Fruit fly (Drosophila melanogaster) ovary, adult (tissue): ENCODE results near the gene Der-1.
A peak's percentile ranks its signal among the peaks of the same experiment; 100 is the strongest.

Experiments used
- CG17801 ChIP-seq: fragments of 200-800 bp; optimal IDR thresholded peaks from 2 replicates; lab custom pipeline; 2019; ENCODE audit warnings: missing biosample characterization, mild to moderate bottlenecking, missing genetic modification characterization, moderate library complexity; ENCODE audit not compliant: partially characterized antibody

Gene Der-1

DNA sequence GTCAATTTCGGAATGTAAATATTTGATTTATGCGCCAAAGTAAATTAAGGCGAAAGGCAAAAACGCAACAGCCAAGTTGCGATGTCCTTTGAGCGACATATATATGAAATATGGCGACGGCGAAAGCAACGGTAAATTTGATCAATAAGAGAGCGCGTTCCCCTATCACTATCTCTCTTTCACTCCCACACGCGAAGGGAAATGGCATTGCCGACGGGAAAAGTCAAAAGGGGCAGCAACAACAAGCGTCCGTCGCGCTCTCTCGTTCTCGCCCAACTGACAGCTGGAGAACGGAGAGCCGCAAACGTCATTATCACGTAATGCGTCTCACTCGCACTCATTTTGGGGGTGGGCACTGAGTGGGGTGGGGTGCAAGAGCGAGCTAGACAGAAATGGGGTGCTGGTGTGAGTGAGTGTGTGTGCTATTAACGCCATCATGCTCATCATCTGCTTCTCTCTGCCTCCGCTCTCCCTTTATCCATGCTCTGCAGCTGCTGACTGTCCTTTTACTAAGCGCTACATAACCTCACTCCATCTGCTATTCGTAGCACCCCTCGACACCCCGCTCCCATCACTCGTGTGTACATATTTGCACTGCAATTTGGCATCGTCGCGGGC lies 3.3 kb upstream of the Der-1 start, which contains the start of gene erm:
erm (minus strand) TSS at position 51 of the 618 bp plus-strand sequence.
- TF ChIP-seq CG17801 (GFP tag; lab: Kevin White, UChicago), result no peak

DNA sequence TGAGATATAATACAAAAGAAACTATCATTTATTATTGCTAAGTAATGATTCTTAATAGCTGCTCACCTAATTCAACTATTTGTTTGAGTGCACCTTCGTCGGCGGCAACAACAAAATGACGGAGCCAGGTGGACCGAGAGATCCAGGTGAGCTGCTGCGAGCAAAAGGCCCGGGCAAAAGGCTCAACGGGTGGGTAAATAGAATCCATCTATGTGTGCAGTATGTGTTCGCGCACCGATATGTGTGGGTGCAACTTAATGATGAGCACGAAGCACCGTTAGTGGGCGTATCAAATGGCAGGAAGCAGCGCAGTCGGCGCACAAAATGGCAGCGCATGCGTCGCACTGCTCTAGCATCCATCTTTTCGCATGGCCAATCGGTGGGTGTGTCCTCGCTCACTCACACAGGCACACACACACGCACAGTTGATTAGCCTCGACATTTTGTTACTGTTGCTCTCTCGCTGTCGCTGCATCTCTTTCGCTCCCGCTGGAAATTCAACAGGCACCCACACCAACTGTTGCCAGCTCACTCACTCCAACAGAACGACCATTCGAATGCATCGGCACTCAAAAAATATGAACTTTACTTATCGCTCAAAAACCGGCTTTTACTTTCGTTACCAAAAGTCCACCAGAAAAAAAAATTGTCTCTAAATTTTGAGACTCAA lies 1.2 kb upstream of the Der-1 start:
- no peak for TF ChIP-seq CG17801 (GFP tag; lab: Kevin White, UChicago)

DNA sequence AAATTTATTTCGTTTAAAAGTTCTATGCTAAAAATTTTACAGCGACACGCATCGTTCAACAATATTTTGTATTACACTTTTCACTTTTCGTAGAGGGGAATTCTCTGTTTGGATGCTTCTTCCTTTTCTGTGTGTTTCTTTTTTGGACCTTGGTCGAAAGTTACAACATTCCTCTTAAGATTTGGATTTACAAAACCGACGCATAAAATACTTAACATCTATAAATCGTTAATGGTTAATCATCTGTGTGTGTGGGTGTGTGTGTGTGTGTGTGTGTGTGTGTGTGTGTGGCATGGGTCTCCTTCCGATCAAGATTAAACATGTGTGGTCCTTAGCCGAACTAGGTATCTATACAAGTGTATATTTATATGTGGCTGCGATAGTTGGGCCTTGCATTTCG lies 1.7 kb downstream of the Der-1 start:
- TF ChIP-seq CG17801 (GFP tag; lab: Kevin White, UChicago), result no peak

DNA sequence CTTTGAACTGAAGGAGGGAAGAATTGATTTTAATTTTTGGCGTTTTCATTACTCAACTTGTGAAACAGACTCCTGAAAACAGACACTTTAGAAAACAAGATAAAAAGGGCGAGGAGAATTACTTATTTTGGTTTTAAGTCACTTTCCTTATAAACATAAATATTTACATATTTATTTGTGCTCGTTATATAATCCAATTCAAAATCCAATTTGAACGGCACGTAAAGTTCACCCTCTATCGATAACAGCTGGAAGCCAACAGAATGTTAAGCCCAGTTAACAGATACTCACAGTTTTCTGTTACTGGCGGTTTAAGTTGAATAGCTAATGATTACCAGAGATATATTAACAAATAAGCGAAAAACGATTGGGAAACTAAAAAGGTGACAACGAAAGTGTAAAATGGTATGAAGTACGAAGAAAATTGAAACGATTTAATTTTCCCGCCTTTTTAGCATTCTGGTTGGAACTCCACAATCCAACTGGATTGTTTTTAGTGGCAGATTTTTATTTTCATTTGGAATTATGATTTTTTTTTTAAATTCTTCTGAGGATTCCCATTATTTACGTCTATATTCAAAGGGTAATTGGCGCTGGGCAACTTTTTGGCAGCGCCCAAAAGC lies 5.5 kb downstream of the Der-1 start:
- no peak for TF ChIP-seq CG17801 (GFP tag; lab: Kevin White, UChicago)

DNA sequence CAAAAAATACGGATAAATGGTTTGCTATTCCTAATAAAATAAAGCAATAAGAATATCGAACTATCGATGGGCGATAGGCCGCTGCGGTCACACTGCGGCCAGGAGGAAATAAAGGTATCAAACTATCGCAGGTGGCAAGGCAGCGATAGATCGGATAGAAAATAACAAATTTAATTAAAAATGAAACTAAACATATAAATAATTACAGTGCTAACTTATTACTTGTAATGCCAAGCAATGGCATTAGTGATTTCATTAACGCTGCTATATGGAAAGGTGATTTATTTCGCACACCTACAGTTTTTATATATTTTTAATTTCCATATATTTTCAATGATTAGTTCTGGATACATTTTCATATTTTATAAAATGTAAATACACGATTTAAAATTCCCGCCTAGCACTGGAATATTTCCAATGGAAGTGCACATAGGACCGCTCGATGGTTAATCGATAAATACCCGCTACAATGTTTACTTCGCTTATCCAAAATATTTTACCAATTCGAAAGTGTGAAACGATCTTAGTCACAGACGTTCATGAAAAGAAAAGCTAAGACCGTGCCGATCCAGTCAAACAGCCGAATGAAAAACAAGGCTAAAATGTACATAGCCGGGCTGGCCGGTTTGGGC lies 7.1 kb downstream of the Der-1 start, which contains the start of the genes CG15356 and CG15362:
CG15356 (minus strand) TSS at position 48 of the 632 bp plus-strand sequence.
CG15362 (plus strand) TSS at position 469 of the 632 bp plus-strand sequence.
- peak; percentile 34 for TF ChIP-seq CG17801 (GFP tag; lab: Kevin White, UChicago)

DNA sequence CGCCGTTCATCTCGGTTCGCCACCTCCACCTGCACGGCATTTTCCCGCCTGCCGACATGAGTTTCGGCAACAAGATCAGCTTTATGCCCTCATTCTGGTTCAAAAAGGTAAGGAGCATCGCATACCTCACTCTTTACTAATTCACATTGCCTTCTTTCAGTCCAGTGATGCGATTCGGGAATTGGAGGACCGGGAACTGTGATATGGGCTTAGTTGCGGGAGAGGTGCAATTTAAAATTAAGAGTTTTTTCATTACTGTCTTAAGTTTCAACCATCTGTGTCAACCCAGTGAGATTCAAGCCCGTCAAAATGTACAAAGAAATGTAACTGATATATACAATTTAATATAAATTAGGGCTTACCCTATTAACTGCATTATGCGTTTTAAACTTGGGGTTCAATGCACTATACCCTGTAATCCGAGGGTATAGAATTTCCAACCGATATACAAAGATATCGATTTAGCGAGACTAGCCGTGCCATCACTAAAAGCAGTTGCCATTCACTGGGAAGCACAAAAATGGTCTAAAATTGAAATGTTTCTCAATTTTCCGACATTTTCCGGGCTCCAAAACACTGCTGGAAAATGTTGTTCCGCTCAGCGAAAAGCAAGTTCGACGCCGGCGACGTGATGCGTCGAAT lies 8.1 kb downstream of the Der-1 start, which contains the start of gene CG7289:
CG7289 (plus strand) TSS at position 492 of the 642 bp plus-strand sequence.
- peak; percentile 24 for TF ChIP-seq CG17801 (GFP tag; lab: Kevin White, UChicago)

DNA sequence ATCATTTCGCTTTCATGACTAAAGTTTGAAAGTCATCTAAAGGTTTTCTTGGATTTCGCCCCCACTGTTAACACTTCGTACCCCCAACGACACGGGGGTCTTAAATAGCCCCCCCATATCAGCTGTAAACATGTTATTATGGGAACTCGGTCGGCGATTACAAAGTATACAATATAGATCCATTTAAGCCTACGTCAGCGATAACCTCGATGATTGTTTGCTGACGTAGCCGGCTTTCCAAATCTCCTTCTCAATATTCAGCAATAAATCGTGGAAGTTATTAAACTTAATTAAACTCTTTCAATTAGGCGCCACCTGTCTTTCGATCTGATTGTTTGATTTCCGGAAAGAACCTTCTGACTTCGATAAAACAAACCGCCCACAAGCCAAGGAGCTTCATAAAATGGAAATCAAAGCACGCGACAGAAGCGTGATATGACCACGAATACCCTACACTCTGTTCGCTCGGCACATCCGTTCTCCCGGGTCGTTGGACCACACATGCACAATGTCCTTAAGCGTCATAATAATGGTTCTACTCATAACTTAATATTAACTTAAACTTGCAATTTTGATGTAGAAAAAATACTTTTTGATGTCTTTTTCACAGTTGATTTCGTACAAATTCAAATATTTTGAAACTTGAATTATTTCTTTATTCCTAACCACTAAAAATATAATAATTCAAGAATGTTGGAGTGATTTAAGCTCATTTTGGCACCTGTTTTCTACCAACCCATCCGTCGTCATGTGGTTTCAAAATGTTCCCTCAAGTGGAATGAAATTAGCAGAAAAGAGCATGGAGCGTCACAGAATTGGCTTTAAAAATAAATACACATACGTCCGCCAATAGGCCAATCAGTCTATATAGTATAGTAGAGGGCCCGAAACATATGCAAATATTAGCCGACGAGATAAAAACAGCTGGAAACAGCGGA lies 12.9 kb downstream of the Der-1 start:
- TF ChIP-seq CG17801 (GFP tag; lab: Kevin White, UChicago), result peak; percentile 18

DNA sequence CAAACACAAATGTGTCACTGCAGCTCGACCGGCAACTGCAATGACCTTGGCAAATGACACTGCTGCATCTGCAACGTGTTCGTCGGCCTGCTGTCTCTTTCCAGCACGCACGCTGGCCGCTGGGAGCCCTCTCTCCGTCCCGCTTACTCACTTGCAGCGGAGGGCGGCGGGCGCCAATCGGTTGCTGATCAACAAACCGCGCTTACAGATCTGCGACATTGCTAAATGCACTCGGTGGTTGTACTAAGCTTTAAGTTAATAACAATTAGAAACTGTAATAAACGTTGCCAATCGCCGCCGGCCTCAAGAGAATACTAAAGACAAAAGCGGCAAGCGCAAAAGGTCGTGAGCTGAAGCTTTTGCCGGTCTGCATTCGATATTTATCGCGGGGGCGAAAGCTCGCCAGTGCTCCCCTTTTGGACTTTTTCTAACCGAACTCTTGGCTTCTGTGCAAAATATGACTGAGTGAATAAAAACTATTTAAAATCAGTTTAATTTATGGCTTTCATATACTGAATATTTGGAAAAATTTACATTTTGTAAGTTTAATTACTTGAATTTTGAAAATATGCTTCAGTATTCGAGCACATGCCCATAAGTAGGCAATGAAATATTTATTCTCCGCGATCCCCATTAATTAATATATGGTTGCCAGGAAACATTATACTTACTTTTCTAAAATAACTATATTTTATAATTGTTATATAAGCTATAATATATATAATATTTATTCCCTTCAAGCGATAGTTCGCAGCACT lies 13.9 kb downstream of the Der-1 start, which contains the start of gene Got2:
Got2 (minus strand) TSS at position 325 of the 758 bp plus-strand sequence.
- TF ChIP-seq CG17801 (GFP tag; lab: Kevin White, UChicago), result peak; percentile 42

DNA sequence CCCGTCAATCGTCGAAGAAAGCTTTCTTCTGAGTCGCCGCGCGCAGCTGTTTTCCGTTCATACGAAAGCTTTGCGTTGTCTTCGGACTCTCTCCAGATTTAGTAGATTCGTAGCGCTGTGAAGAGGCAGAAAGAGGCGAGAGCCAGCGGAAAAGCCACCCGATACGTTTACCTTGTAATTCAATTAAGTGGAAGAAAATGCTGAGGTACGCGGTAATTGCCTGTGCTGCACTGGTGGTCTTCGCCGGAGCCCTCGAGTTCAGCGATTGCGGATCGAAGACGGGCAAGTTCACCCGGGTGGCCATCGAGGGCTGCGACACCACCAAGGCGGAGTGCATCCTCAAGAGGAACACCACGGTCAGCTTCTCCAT lies 14.4 kb downstream of the Der-1 start, which contains the start of gene Npc2a:
Npc2a (plus strand) TSS at position 99 of the 370 bp plus-strand sequence.
- peak; percentile 16 for TF ChIP-seq CG17801 (GFP tag; lab: Kevin White, UChicago)

DNA sequence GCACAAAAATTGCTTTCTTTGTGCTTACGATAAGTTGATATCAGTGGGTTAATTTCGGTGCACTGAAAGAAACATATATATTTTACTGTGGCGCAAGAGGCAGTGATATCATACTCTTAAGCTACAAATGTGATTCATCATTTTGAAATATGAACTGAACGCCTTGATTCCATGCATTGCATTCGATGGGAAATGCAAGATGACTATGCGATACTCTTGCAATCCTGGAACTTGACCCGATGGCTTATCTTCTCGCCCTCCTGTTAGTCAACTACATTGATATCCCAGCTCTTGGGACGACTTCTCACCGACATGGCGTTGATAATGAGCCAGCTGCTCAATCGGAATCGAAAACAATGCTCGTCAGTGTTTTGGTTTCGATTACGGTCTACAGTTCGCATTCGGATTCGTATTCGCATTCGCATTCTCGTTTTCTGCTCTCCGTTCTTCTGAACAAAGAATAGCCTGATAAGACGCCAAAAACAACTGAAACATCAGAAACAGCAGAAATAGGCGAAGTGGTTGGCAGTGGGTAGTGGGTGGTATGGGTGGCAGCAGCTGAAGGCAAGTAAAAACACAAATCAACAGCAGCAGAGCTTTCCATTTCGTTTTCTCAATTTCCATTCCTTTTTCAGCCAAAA lies 15.6 kb downstream of the Der-1 start:
- peak; percentile 19 for TF ChIP-seq CG17801 (GFP tag; lab: Kevin White, UChicago)

DNA sequence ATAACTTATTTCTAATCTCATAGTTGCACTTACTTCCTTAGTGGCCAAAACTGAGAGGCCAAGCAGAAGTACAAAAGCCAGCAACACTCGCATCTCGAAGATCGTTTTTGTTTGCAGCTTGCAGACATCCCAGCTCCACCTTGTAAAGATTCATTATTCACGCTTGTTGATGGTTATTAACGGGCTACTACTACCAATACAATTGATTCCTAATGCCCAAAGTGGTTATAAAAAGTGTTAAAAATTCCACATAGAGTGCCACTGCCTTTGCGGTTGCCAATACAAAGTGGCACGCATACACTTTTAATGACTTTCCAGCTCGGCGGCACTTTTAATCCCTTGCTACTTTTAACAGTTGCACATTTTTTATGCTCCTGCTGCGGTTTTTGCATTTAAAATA lies 18.3 kb downstream of the Der-1 start, which contains the start of gene Obp22a:
Obp22a (minus strand) TSS at position 101 of the 400 bp plus-strand sequence.
- TF ChIP-seq CG17801 (GFP tag; lab: Kevin White, UChicago), result no peak

DNA sequence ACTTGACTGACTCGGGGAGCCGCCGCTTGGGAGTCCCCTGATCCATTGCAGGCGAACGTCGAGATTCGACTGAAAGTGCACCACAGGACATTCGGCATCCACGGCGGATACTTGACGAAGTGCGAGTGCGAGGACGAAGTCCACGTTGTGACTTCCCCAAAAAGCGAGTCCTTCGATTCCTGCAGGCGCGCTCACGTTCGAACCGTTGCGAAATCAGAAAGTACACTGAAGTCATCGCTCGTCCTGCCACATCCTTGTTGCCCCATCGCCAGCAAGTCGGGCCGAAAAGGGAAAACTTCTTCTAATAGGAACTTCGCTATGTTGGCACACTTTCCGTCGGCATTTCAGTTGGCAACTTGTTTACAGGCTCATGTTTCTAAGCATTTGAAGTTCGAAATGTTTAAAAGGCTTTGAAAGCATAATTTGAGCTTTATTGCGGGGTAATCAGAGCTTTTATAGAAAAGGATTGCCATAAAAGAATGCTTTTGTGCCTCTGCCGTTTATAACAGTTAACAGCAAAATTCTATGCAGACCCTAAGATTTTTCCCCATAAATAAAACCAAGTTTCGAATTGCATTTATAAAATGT lies 32.4 kb downstream of the Der-1 start, which contains the start of gene CG33543:
CG33543 (minus strand) TSS at position 232 of the 588 bp plus-strand sequence.
- no peak for TF ChIP-seq CG17801 (GFP tag; lab: Kevin White, UChicago)
